Worm (Caenorhabditis elegans) whole organism, young adult: Measurements from ENCODE around the gene F54D5.5.

ENCODE experiments used
- B0035.1 ChIP-seq: sonication (generic microtip); optimal IDR thresholded peaks from 2 replicates; lab custom pipeline; 2016; ENCODE audit warnings: missing genetic modification characterization, mild to moderate bottlenecking, missing compliant biosample characterization, missing genotype, missing genetic modification reagents
- B0261.1 ChIP-seq: sonication (generic microtip); optimal IDR thresholded peaks from 2 replicates; lab custom pipeline; 2016; ENCODE audit warnings: mild to moderate bottlenecking, missing genetic modification characterization, moderate library complexity, missing compliant biosample characterization
- C06A6.2 ChIP-seq: fragments of 200-800 bp; sonication (Bioruptor generic); conservative IDR thresholded peaks from 2 replicates; pipeline ENCODE4 v1.3.6; 2022; ENCODE audit warnings: missing genetic modification characterization, missing compliant biosample characterization
- D2030.7 ChIP-seq: fragments of 200-800 bp; sonication (Bioruptor generic); IDR thresholded peaks from 2 replicates; pipeline ENCODE4 v1.3.6; 2022; ENCODE audit warnings: missing genetic modification reagents, missing genetic modification characterization, missing compliant biosample characterization
- F39B2.1 ChIP-seq: fragments of 200-800 bp; sonication (Bioruptor generic); IDR thresholded peaks from 2 replicates; pipeline ENCODE4 v1.3.6; 2022; ENCODE audit warnings: missing genetic modification reagents, missing genetic modification characterization, missing compliant biosample characterization
- F52B5.7 ChIP-seq: sonication (generic microtip); optimal IDR thresholded peaks from 2 replicates; lab custom pipeline; 2016; ENCODE audit warnings: mild to moderate bottlenecking, missing genetic modification characterization, missing compliant biosample characterization
- K12H6.12 ChIP-seq: fragments of 200-800 bp; sonication (Bioruptor generic); optimal IDR thresholded peaks from 2 replicates; lab custom pipeline; 2018; ENCODE audit warnings: mild to moderate bottlenecking, missing genetic modification characterization, missing compliant biosample characterization
- T07F8.4 ChIP-seq: sonication (generic microtip); optimal IDR thresholded peaks from 2 replicates; lab custom pipeline; 2016; ENCODE audit warnings: mild to moderate bottlenecking, missing genetic modification characterization, moderate library complexity, missing compliant biosample characterization
- Y95B8A.8 ChIP-seq: fragments of 200-800 bp; sonication (Bioruptor generic); IDR thresholded peaks from 2 replicates; pipeline ENCODE4 v1.3.6; 2022; ENCODE audit warnings: missing genetic modification reagents, missing genetic modification characterization, missing compliant biosample characterization
- aptf-2 ChIP-seq: fragments of 200-800 bp; sonication (Bioruptor generic); conservative IDR thresholded peaks from 2 replicates; pipeline ENCODE4 v1.3.6; 2022; ENCODE audit warnings: missing genetic modification reagents, missing genetic modification characterization, missing compliant biosample characterization
- athp-1 ChIP-seq: sonication (generic microtip); optimal IDR thresholded peaks from 2 replicates; lab custom pipeline; 2017; ENCODE audit warnings: mild to moderate bottlenecking, missing genetic modification characterization, missing compliant biosample characterization
- attf-3 ChIP-seq: fragments of 200-800 bp; sonication (Bioruptor generic); conservative IDR thresholded peaks from 2 replicates; pipeline ENCODE4 v1.3.6; 2022; ENCODE audit warnings: missing genetic modification reagents, missing genetic modification characterization, missing compliant biosample characterization
- bed-2 ChIP-seq: fragments of 200-800 bp; sonication (Bioruptor generic); IDR thresholded peaks from 2 replicates; pipeline ENCODE4 v1.3.6; 2022; ENCODE audit warnings: missing genetic modification reagents, missing genetic modification characterization, missing compliant biosample characterization
- ccch-3 ChIP-seq: fragments of 200-800 bp; sonication (Bioruptor generic); optimal IDR thresholded peaks from 2 replicates; lab custom pipeline; 2018; ENCODE audit warnings: mild to moderate bottlenecking, missing genetic modification characterization, missing compliant biosample characterization
- cebp-2 ChIP-seq: fragments of 200-800 bp; sonication (Bioruptor generic); IDR thresholded peaks from 2 replicates; pipeline ENCODE4 v1.3.6; 2022; ENCODE audit warnings: missing genetic modification characterization, missing compliant biosample characterization
- ceh-91 ChIP-seq: fragments of 200-800 bp; sonication (Bioruptor generic); IDR thresholded peaks from 2 replicates; pipeline ENCODE4 v1.3.6; 2022; ENCODE audit warnings: missing genetic modification reagents, missing genetic modification characterization, missing compliant biosample characterization
- dpff-1 ChIP-seq: sonication (generic microtip); optimal IDR thresholded peaks from 2 replicates; lab custom pipeline; 2017; ENCODE audit warnings: mild to moderate bottlenecking, missing genetic modification characterization, missing compliant biosample characterization
- efl-1 ChIP-seq: fragments of 150-350 bp; optimal IDR thresholded peaks from 2 replicates; lab custom pipeline; 2014; ENCODE audit warnings: missing biosample characterization, missing genetic modification reagents, missing genetic modification characterization
- egl-18 ChIP-seq: fragments of 200-800 bp; sonication (Bioruptor generic); IDR thresholded peaks from 2 replicates; pipeline ENCODE4 v1.3.6; 2022; ENCODE audit warnings: missing genetic modification reagents, missing genetic modification characterization, missing compliant biosample characterization
- egl-44 ChIP-seq: fragments of 200-800 bp; sonication (Bioruptor generic); IDR thresholded peaks from 2 replicates; pipeline ENCODE4 v1.3.6; 2022; ENCODE audit warnings: missing genetic modification reagents, missing genetic modification characterization, missing compliant biosample characterization
- let-607 ChIP-seq, 2 experiments: fragments of 200-800 bp in 1 of 2; sonication (Bioruptor generic) in 1 of 2; sonication (generic microtip) in 1 of 2; optimal IDR thresholded peaks; 2 replicates each; lab custom pipeline; 2016 to 2018; ENCODE audit warnings: mild to moderate bottlenecking in 2 of 2, missing compliant biosample characterization in 2 of 2, missing genetic modification characterization in 2 of 2, moderate library complexity in 2 of 2, missing genotype in 1 of 2
- lin-40 ChIP-seq: sonication (generic microtip); optimal IDR thresholded peaks from 2 replicates; lab custom pipeline; 2016; ENCODE audit warnings: missing genetic modification characterization, mild to moderate bottlenecking, missing compliant biosample characterization, missing genotype, missing genetic modification reagents
- lin-54 ChIP-seq: fragments of 200-800 bp; sonication (Bioruptor generic); optimal IDR thresholded peaks from 2 replicates; lab custom pipeline; 2018; ENCODE audit warnings: mild to moderate bottlenecking, missing genetic modification characterization, missing compliant biosample characterization
- madf-6 ChIP-seq: fragments of 200-800 bp; sonication (Bioruptor generic); IDR thresholded peaks from 2 replicates; pipeline ENCODE4 v1.3.6; 2022; ENCODE audit warnings: missing genetic modification reagents, missing genetic modification characterization, missing compliant biosample characterization
- madf-8 ChIP-seq: fragments of 200-800 bp; sonication (Bioruptor generic); conservative IDR thresholded peaks from 2 replicates; pipeline ENCODE4 v1.3.6; 2022; ENCODE audit warnings: missing genetic modification reagents, missing genetic modification characterization, missing compliant biosample characterization
- mcd-1 ChIP-seq: fragments of 200-800 bp; sonication (Bioruptor generic); IDR thresholded peaks from 2 replicates; pipeline ENCODE4 v1.3.6; 2022; ENCODE audit warnings: missing genetic modification reagents, missing genetic modification characterization, missing compliant biosample characterization
- nhr-80 ChIP-seq: sonication (generic microtip); optimal IDR thresholded peaks from 2 replicates; lab custom pipeline; 2016; ENCODE audit warnings: missing genetic modification characterization, missing compliant biosample characterization
- rcor-1 ChIP-seq: fragments of 200-800 bp; sonication (Bioruptor generic); IDR thresholded peaks from 2 replicates; pipeline ENCODE4 v1.3.6; 2022; ENCODE audit warnings: missing genetic modification reagents, missing genetic modification characterization, missing compliant biosample characterization
- repo-1 ChIP-seq: sonication (generic microtip); optimal IDR thresholded peaks from 2 replicates; lab custom pipeline; 2017; ENCODE audit warnings: mild to moderate bottlenecking, missing genetic modification characterization, missing compliant biosample characterization
- sea-2 ChIP-seq: fragments of 200-800 bp; sonication (Bioruptor generic); IDR thresholded peaks from 2 replicates; pipeline ENCODE4 v1.3.6; 2022; ENCODE audit warnings: missing genetic modification characterization, missing compliant biosample characterization
- snpc-3.4 ChIP-seq: sonication (generic microtip); optimal IDR thresholded peaks from 2 replicates; lab custom pipeline; 2017; ENCODE audit warnings: missing genetic modification characterization, mild to moderate bottlenecking, missing compliant biosample characterization, antibody characterized with exemption, moderate library complexity, missing genotype, missing genetic modification reagents
- tlf-1 ChIP-seq: fragments of 200-800 bp; sonication (Bioruptor generic); optimal IDR thresholded peaks from 2 replicates; lab custom pipeline; 2018; ENCODE audit warnings: mild to moderate bottlenecking, missing genetic modification characterization, missing compliant biosample characterization
- unc-130 ChIP-seq: sonication (generic microtip); optimal IDR thresholded peaks from 2 replicates; lab custom pipeline; 2016; ENCODE audit warnings: missing genetic modification reagents, missing genetic modification characterization, missing compliant biosample characterization
- xnd-1 ChIP-seq: sonication (generic microtip); optimal IDR thresholded peaks from 2 replicates; lab custom pipeline; 2016; ENCODE audit warnings: missing genotype, missing genetic modification reagents, missing genetic modification characterization, missing compliant biosample characterization
- zfh-2 ChIP-seq: fragments of 200-800 bp; sonication (Bioruptor generic); conservative IDR thresholded peaks from 2 replicates; pipeline ENCODE4 v1.3.6; 2022; ENCODE audit warnings: missing genetic modification reagents, missing genetic modification characterization, missing compliant biosample characterization
- ztf-26 ChIP-seq: sonication (generic microtip); optimal IDR thresholded peaks from 2 replicates; lab custom pipeline; 2017; ENCODE audit warnings: missing genetic modification characterization, missing compliant biosample characterization
- ztf-3 ChIP-seq: fragments of 200-800 bp; sonication (Bioruptor generic); optimal IDR thresholded peaks from 2 replicates; lab custom pipeline; 2018; ENCODE audit warnings: mild to moderate bottlenecking, missing genetic modification characterization, missing compliant biosample characterization

F54D5.5 gene

DNA sequence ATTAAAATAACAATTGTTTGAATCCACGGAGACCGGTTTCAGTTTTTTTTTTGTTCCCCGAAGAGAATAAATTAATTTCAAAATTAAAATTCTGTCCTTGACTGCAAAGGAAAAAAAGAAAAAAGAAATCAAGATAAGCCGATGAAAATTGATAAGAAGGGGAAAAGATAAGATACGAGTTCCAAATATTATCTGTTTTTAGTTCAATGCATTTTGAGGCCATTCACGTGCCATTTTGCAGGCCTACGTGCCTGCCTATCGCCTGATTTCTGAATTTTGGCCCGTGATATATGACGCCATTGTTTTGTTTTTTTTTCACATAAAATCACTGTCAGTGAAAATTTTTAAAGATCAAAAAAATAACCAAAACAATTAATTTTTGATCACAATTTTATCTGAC, 44.6 kb upstream of the F54D5.5 start:
- TF ChIP-seq nhr-80 (tag; lab: Kevin White, UChicago) (peak; percentile 48), C06A6.2 (GFP tag; lab: Robert Waterston, UW) (no peak), ztf-26 (peak; percentile 13), madf-8 (GFP tag; lab: Robert Waterston, UW) (no peak)

DNA sequence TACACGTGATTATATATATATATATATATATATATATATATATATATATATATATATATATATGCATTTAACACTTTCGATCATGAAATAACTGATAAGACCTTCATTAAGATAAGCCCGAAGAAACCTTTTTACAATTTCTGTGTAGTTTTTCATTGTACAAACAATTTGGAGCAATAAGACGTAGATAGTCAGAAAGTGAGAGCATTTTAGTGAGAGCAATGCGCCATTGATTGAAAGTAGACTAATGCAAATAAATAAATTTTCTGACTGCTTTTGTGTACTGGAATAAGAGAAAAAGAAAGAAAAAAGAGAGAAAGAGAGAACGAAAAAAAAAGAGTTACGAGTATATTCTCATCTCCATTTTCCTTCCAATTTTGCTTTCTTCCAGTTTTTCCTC, 37.8 kb upstream of the F54D5.5 start:
- no peak for TF ChIP-seq ceh-91 (GFP tag; lab: Robert Waterston, UW)
- TF ChIP-seq lin-40 (tag; lab: Kevin White, UChicago) = no peak
- TF ChIP-seq madf-8 (GFP tag; lab: Robert Waterston, UW) = no peak
- TF ChIP-seq attf-3 = no peak
- TF ChIP-seq bed-2 (GFP tag; lab: Robert Waterston, UW) = no peak
- no peak for TF ChIP-seq snpc-3.4 (tag; lab: Kevin White, UChicago)
- peak; percentile 67 for TF ChIP-seq nhr-80 (tag; lab: Kevin White, UChicago)
- no peak for TF ChIP-seq sea-2 (GFP tag; lab: Robert Waterston, UW)

DNA sequence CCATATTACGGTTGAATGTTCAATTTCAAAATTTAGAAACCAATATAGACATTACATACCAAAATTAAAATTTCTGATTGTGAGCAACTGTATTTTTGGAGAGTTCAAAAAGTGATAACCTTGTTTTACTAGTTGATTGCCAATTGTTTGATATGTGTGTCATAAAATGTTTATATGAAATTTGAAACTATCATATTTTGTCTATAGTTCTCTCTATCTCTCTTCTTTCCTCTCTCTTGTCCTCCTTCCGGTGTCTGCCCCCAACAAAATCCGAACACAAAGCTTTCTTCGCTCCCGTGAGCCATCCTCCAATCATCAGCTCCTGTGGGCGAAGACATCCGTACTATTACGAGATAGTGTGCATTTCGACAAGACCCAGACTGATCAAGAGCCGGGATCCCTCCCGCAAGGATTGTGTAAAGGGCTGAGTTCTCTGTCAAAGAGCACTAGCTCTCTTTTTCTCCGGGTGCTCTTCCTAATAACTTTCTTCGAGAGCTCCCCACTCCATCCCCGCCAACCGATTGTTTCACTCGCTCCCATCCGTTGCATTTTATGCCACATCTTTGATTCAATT, 35.7 kb upstream of the F54D5.5 start:
- TF ChIP-seq madf-8 (GFP tag; lab: Robert Waterston, UW) (no peak), zfh-2 (GFP tag; lab: Robert Waterston, UW) (peak; percentile 78), unc-130 (GFP tag; lab: Kevin White, UChicago) (no peak)

DNA sequence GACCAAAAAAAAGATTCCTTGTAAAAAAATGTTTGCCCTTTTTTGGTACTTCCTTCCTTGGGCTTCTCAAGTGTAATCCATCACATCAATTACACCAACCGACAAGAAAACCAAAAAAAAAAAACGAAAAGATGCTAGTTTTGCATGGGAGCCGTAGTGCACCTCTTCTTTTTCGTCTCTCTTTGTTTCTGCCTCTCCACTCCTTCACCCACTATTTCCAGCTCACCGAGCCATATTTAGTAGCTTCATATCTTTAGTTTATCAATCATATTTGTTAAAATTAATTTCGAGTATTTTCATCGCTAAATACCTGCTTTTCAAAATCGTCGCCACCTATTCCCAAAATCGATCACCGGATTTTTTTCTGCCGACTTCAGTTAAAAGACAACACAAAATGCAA, 33.9 kb upstream of the F54D5.5 start, which contains the start of gene F07A11.4:
Gene F07A11.4 (plus strand): TSS at position 301 of the 400 bp plus-strand sequence.
- TF ChIP-seq F39B2.1 (GFP tag; lab: Robert Waterston, UW) (no peak), egl-44 (no peak), sea-2 (GFP tag; lab: Robert Waterston, UW) (no peak), B0261.1 (tag; lab: Kevin White, UChicago) (no peak), D2030.7 (GFP tag; lab: Robert Waterston, UW) (no peak), ccch-3 (GFP tag; lab: Kevin White, UChicago) (no peak), B0035.1 (tag; lab: Kevin White, UChicago) (no peak), aptf-2 (GFP tag; lab: Robert Waterston, UW) (no peak), xnd-1 (no peak), K12H6.12 (tag; lab: Kevin White, UChicago) (no peak), let-607 (tag; optimal IDR thresholded peaks at IDR 0.05; lab: Kevin White, UChicago) (no peak), ztf-3 (GFP tag; lab: Kevin White, UChicago) (no peak), tlf-1 (GFP tag; lab: Kevin White, UChicago) (no peak), F52B5.7 (tag; lab: Kevin White, UChicago) (no peak), T07F8.4 (tag; lab: Kevin White, UChicago) (no peak), repo-1 (tag; lab: Kevin White, UChicago) (no peak), bed-2 (GFP tag; lab: Robert Waterston, UW) (no peak), rcor-1 (no peak), athp-1 (tag; lab: Kevin White, UChicago) (no peak), madf-6 (GFP tag; lab: Robert Waterston, UW) (no peak)

DNA sequence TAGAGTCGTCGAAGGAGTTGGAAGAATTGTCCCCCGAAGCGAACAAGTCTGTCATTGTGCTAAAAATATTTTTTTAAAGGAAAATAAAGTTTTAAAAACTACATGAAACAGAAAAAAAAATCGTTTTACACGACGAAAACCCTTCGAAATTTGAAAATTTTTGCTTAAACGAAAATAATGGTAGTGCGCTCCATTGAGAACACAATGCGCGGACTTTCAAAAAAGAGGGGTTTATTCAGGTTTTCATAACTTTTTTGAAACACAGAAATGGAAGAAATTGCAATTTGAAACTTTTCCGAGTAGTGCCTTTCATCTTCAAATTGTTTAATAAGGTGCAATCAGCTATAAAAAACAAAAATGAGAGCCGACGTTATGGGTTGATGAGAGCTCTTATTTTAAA, 32.9 kb upstream of the F54D5.5 start, which contains the start of gene npp-5:
Gene npp-5 (minus strand): TSS at position 59 of the 400 bp plus-strand sequence.
- TF ChIP-seq F52B5.7 (tag; lab: Kevin White, UChicago) (no peak), cebp-2 (GFP tag; lab: Robert Waterston, UW) (no peak), tlf-1 (GFP tag; lab: Kevin White, UChicago) (no peak), mcd-1 (GFP tag; lab: Robert Waterston, UW) (peak; percentile 63; the same call in 1 of the 2 replicates), lin-54 (GFP tag; lab: Kevin White, UChicago) (peak; percentile 52), Y95B8A.8 (GFP tag; lab: Robert Waterston, UW) (no peak), egl-18 (no peak), efl-1 (GFP tag; lab: Kevin White, UChicago) (peak; percentile 29), dpff-1 (no peak)
